Worm (Caenorhabditis elegans) whole organism, L4 larva: ENCODE results near the gene pix-1.

Experiments
- D1046.2 ChIP-seq: fragments of 200-800 bp; sonication (Bioruptor generic); IDR thresholded peaks from 2 replicates; pipeline ENCODE4 v1.3.6; 2022; ENCODE audit warnings: missing genetic modification characterization, missing compliant biosample characterization
- F10B5.3 ChIP-seq: sonication (generic microtip); optimal IDR thresholded peaks from 2 replicates; lab custom pipeline; 2016; ENCODE audit warnings: mild to moderate bottlenecking, missing genetic modification characterization, missing compliant biosample characterization
- F37D6.2 ChIP-seq: sonication (generic microtip); optimal IDR thresholded peaks from 2 replicates; lab custom pipeline; 2016; ENCODE audit warnings: mild to moderate bottlenecking, missing genetic modification characterization, missing compliant biosample characterization
- R02D3.7 ChIP-seq: fragments of 150-350 bp; sonication (generic microtip); optimal IDR thresholded peaks from 3 replicates; lab custom pipeline; 2014; ENCODE audit warnings: missing biosample characterization, missing genetic modification characterization
- T20F7.1 ChIP-seq: fragments of 200-800 bp; sonication (Bioruptor generic); optimal IDR thresholded peaks from 2 replicates; lab custom pipeline; 2018; ENCODE audit warnings: mild to moderate bottlenecking, missing genetic modification characterization, missing compliant biosample characterization
- Y105C5A.15 ChIP-seq: fragments of 200-800 bp; sonication (Bioruptor generic); IDR thresholded peaks from 2 replicates; pipeline ENCODE4 v1.3.6; 2022; ENCODE audit warnings: missing genetic modification characterization, missing compliant biosample characterization
- Y75B8A.6 ChIP-seq: fragments of 200-800 bp; sonication (Bioruptor generic); IDR thresholded peaks from 2 replicates; pipeline ENCODE4 v1.3.6; 2022; ENCODE audit warnings: missing genetic modification reagents, missing genetic modification characterization, missing compliant biosample characterization
- ZK546.5 ChIP-seq, 2 experiments: sonication (generic microtip); optimal IDR thresholded peaks; 2 replicates each; lab custom pipeline; 2017; ENCODE audit warnings: missing biosample characterization in 2 of 2, missing genetic modification characterization in 2 of 2
- aha-1 ChIP-seq: fragments of 150-350 bp; peaks from one replicate; lab custom pipeline; 2014; ENCODE audit warnings: missing biosample characterization, missing genetic modification characterization
- ceh-20 ChIP-seq: fragments of 200-800 bp; sonication (Bioruptor generic); IDR thresholded peaks from 2 replicates; pipeline ENCODE4 v1.3.6; 2022; ENCODE audit warnings: missing genetic modification reagents, missing genetic modification characterization, missing compliant biosample characterization
- ceh-32 ChIP-seq: sonication (generic microtip); optimal IDR thresholded peaks from 2 replicates; lab custom pipeline; 2016; ENCODE audit warnings: mild to moderate bottlenecking, missing genetic modification characterization, missing compliant biosample characterization; ENCODE audit not compliant: poor library complexity
- ces-1 ChIP-seq: fragments of 150-350 bp; sonication (generic microtip); optimal IDR thresholded peaks from 4 replicates; lab custom pipeline; 2014; ENCODE audit warnings: missing biosample characterization, missing genetic modification reagents, missing genetic modification characterization
- daf-12 ChIP-seq: fragments of 150-350 bp; optimal IDR thresholded peaks from 2 replicates; lab custom pipeline; 2014; ENCODE audit warnings: missing biosample characterization, missing genetic modification reagents, missing genetic modification characterization
- daf-16 ChIP-seq, 3 experiments: sonication (generic microtip); optimal IDR thresholded peaks; 2 replicates each; lab custom pipeline; 2016 to 2017; ENCODE audit warnings: missing genetic modification characterization in 3 of 3, missing genetic modification reagents in 3 of 3, mild to moderate bottlenecking in 2 of 3, missing compliant biosample characterization in 2 of 3, missing biosample characterization in 1 of 3, moderate library complexity in 1 of 3
- daf-19 ChIP-seq: fragments of 200-800 bp; sonication (Bioruptor generic); conservative IDR thresholded peaks from 2 replicates; pipeline ENCODE4 v1.3.6; 2022; ENCODE audit warnings: missing genetic modification characterization, missing compliant biosample characterization
- fkh-10 ChIP-seq: fragments of 150-350 bp; optimal IDR thresholded peaks from 2 replicates; lab custom pipeline; 2014; ENCODE audit warnings: missing biosample characterization, missing genetic modification reagents, missing genetic modification characterization
- gei-8 ChIP-seq: fragments of 200-800 bp; sonication (Bioruptor generic); optimal IDR thresholded peaks from 2 replicates; lab custom pipeline; 2018; ENCODE audit warnings: mild to moderate bottlenecking, missing genetic modification characterization, missing compliant biosample characterization
- hif-1 ChIP-seq, 2 experiments: sonication (generic microtip); optimal IDR thresholded peaks; 2 replicates each; lab custom pipeline; 2016 to 2017; ENCODE audit warnings: missing compliant biosample characterization in 2 of 2, missing genetic modification characterization in 2 of 2, missing genetic modification reagents in 2 of 2, missing genotype in 2 of 2, mild to moderate bottlenecking in 1 of 2
- hlh-30 ChIP-seq: sonication (generic microtip); optimal IDR thresholded peaks from 2 replicates; lab custom pipeline; 2017; ENCODE audit warnings: antibody characterized with exemption, mild to moderate bottlenecking, missing genetic modification characterization, missing compliant biosample characterization; ENCODE audit not compliant: insufficient read depth
- hmg-1.1 ChIP-seq: fragments of 200-800 bp; sonication (Bioruptor generic); IDR thresholded peaks from 2 replicates; pipeline ENCODE4 v1.3.6; 2022; ENCODE audit warnings: missing genetic modification reagents, missing genetic modification characterization, missing compliant biosample characterization
- lin-1 ChIP-seq: fragments of 200-800 bp; sonication (Bioruptor generic); IDR thresholded peaks from 2 replicates; pipeline ENCODE4 v1.3.6; 2022; ENCODE audit warnings: missing genetic modification reagents, missing genetic modification characterization, missing compliant biosample characterization
- lin-38 ChIP-seq: fragments of 200-800 bp; sonication (Bioruptor generic); IDR thresholded peaks from 2 replicates; pipeline ENCODE4 v1.3.6; 2022; ENCODE audit warnings: missing genetic modification reagents, missing genetic modification characterization, missing compliant biosample characterization
- madf-5 ChIP-seq, 2 experiments: fragments of 200-800 bp; sonication (Bioruptor generic); IDR thresholded peaks; 2 replicates each; pipeline ENCODE4 v1.3.6; 2022; ENCODE audit warnings: missing compliant biosample characterization in 2 of 2, missing genetic modification characterization in 2 of 2
- mdl-1 ChIP-seq, 2 experiments: fragments of 150-350 bp in 1 of 2; sonication (generic microtip) in 1 of 2; optimal IDR thresholded peaks; 2 replicates each; lab custom pipeline; 2014 to 2017; ENCODE audit warnings: missing biosample characterization in 2 of 2, missing genetic modification characterization in 2 of 2
- mdt-29 ChIP-seq: fragments of 200-800 bp; sonication (Bioruptor generic); IDR thresholded peaks from 2 replicates; pipeline ENCODE4 v1.3.6; 2022; ENCODE audit warnings: missing genetic modification reagents, missing genetic modification characterization, missing compliant biosample characterization
- mep-1 ChIP-seq: fragments of 150-350 bp; sonication (generic microtip); optimal IDR thresholded peaks from 3 replicates; lab custom pipeline; 2014; ENCODE audit warnings: missing biosample characterization, missing genetic modification characterization
- mxl-3 ChIP-seq: fragments of 200-800 bp; sonication (Bioruptor generic); optimal IDR thresholded peaks from 2 replicates; lab custom pipeline; 2018; ENCODE audit warnings: mild to moderate bottlenecking, missing genetic modification characterization, missing compliant biosample characterization
- nhr-10 ChIP-seq: fragments of 150-350 bp; optimal IDR thresholded peaks from 2 replicates; lab custom pipeline; 2014; ENCODE audit warnings: missing biosample characterization, missing genetic modification characterization
- nhr-11 ChIP-seq: fragments of 150-350 bp; optimal IDR thresholded peaks from 2 replicates; lab custom pipeline; 2014; ENCODE audit warnings: missing biosample characterization, missing genetic modification characterization
- nhr-111 ChIP-seq: fragments of 200-800 bp; sonication (Bioruptor generic); optimal IDR thresholded peaks from 2 replicates; lab custom pipeline; 2018; ENCODE audit warnings: mild to moderate bottlenecking, missing genetic modification characterization, missing compliant biosample characterization
- nhr-237 ChIP-seq: sonication (generic microtip); optimal IDR thresholded peaks from 2 replicates; lab custom pipeline; 2017; ENCODE audit warnings: missing biosample characterization, missing genetic modification characterization
- nhr-25 ChIP-seq: sonication (generic microtip); optimal IDR thresholded peaks from 2 replicates; lab custom pipeline; 2017; ENCODE audit warnings: missing genetic modification characterization, mild to moderate bottlenecking, missing compliant biosample characterization, antibody characterized with exemption, moderate library complexity, borderline replicate concordance; ENCODE audit not compliant: insufficient read depth
- nhr-28 ChIP-seq: fragments of 150-350 bp; optimal IDR thresholded peaks from 2 replicates; lab custom pipeline; 2014; ENCODE audit warnings: missing biosample characterization, missing genetic modification characterization
- nhr-76 ChIP-seq: fragments of 150-350 bp; optimal IDR thresholded peaks from 2 replicates; lab custom pipeline; 2014; ENCODE audit warnings: missing biosample characterization, missing genetic modification characterization
- nhr-77 ChIP-seq: fragments of 150-350 bp; optimal IDR thresholded peaks from 2 replicates; lab custom pipeline; 2014; ENCODE audit warnings: missing biosample characterization, missing genetic modification characterization
- pha-4 ChIP-seq, 2 experiments: fragments of 150-350 bp in 1 of 2; fragments of 200-800 bp in 1 of 2; sonication (Bioruptor generic) in 1 of 2; IDR thresholded peaks in 1 of 2; optimal IDR thresholded peaks in 1 of 2; 2 replicates each; pipeline versions ENCODE4 v1.3.6 to Lab custom; 2014 to 2022; ENCODE audit warnings: missing genetic modification characterization in 2 of 2, missing genetic modification reagents in 2 of 2, missing biosample characterization in 1 of 2, missing compliant biosample characterization in 1 of 2
- php-3 ChIP-seq: fragments of 200-800 bp; sonication (Bioruptor generic); IDR thresholded peaks from 2 replicates; pipeline ENCODE4 v1.3.6; 2022; ENCODE audit warnings: missing genetic modification reagents, missing genetic modification characterization, missing compliant biosample characterization
- pqm-1 ChIP-seq: sonication (generic microtip); optimal IDR thresholded peaks from 2 replicates; lab custom pipeline; 2017; ENCODE audit warnings: missing biosample characterization, missing genetic modification characterization
- set-16 ChIP-seq: fragments of 200-800 bp; sonication (Bioruptor generic); IDR thresholded peaks from 2 replicates; pipeline ENCODE4 v1.3.6; 2022; ENCODE audit warnings: missing genetic modification reagents, missing genetic modification characterization, missing compliant biosample characterization
- skn-1 ChIP-seq: fragments of 150-350 bp; optimal IDR thresholded peaks from 2 replicates; lab custom pipeline; 2014; ENCODE audit warnings: missing biosample characterization, missing genetic modification characterization
- spr-1 ChIP-seq: sonication (generic microtip); optimal IDR thresholded peaks from 2 replicates; lab custom pipeline; 2016; ENCODE audit warnings: mild to moderate bottlenecking, missing genetic modification characterization, missing compliant biosample characterization
- spr-3 ChIP-seq: fragments of 200-800 bp; sonication (Bioruptor generic); optimal IDR thresholded peaks from 2 replicates; lab custom pipeline; 2018; ENCODE audit warnings: mild to moderate bottlenecking, missing genetic modification characterization, missing compliant biosample characterization
- tag-97 ChIP-seq: fragments of 200-800 bp; sonication (Bioruptor generic); IDR thresholded peaks from 2 replicates; pipeline ENCODE4 v1.3.6; 2022; ENCODE audit warnings: missing genetic modification characterization, missing compliant biosample characterization
- tra-1 ChIP-seq: fragments of 200-800 bp; sonication (Bioruptor generic); IDR thresholded peaks from 2 replicates; pipeline ENCODE4 v1.3.6; 2022; ENCODE audit warnings: missing genetic modification reagents, missing genetic modification characterization, missing compliant biosample characterization
- unc-130 ChIP-seq: sonication (generic microtip); optimal IDR thresholded peaks from 2 replicates; lab custom pipeline; 2016; ENCODE audit warnings: missing genetic modification reagents, missing genetic modification characterization, missing compliant biosample characterization
- unc-39 ChIP-seq: sonication (generic microtip); optimal IDR thresholded peaks from 2 replicates; lab custom pipeline; 2017; ENCODE audit warnings: missing biosample characterization, missing genetic modification characterization
- unc-62 ChIP-seq, 3 experiments: fragments of 150-350 bp in 1 of 3; sonication (generic microtip); optimal IDR thresholded peaks in 2 of 3; peaks in 1 of 3; 1 replicate in 1 of 3; 2 replicates in 2 of 3; lab custom pipeline; 2014 to 2017; ENCODE audit warnings: missing biosample characterization in 3 of 3, missing genetic modification characterization in 3 of 3, missing genetic modification reagents in 3 of 3, missing genotype in 1 of 3
- zag-1 ChIP-seq: fragments of 150-350 bp; optimal IDR thresholded peaks from 2 replicates; lab custom pipeline; 2014; ENCODE audit warnings: missing biosample characterization, missing genetic modification characterization
- zip-11 ChIP-seq: fragments of 200-800 bp; sonication (Bioruptor generic); IDR thresholded peaks from 2 replicates; pipeline ENCODE4 v1.3.6; 2022; ENCODE audit warnings: missing genetic modification characterization, missing compliant biosample characterization
- ztf-11 ChIP-seq: fragments of 150-350 bp; optimal IDR thresholded peaks from 2 replicates; lab custom pipeline; 2014; ENCODE audit warnings: missing biosample characterization, missing genetic modification characterization
- ztf-7 ChIP-seq: fragments of 150-350 bp; optimal IDR thresholded peaks from 2 replicates; lab custom pipeline; 2014; ENCODE audit warnings: missing biosample characterization, missing genetic modification characterization

The pix-1 gene

ce11 chrX:13782074-13782462, 55.0 kb downstream of the pix-1 start (continued):
- no peak for TF ChIP-seq spr-3
- TF ChIP-seq mdt-29 (GFP tag; lab: Robert Waterston, UW), result no peak
- no peak for TF ChIP-seq daf-19 (GFP tag; lab: Robert Waterston, UW)
- 0 out of 4 replicates have a peak, but pooled peaks of 1 of the 2 experiments have one; percentile 60 for TF ChIP-seq madf-5 (GFP tag; IDR thresholded peaks at IDR 0.05; lab: Robert Waterston, UW)
- TF ChIP-seq F37D6.2 (tag; lab: Kevin White, UChicago), result no peak
- TF ChIP-seq ces-1 (GFP tag; lab: Kevin White, UChicago), result no peak
- no peak for TF ChIP-seq ceh-32 (tag; lab: Kevin White, UChicago)
- TF ChIP-seq mep-1, result no peak
- no peak for TF ChIP-seq gei-8 (GFP tag; lab: Kevin White, UChicago)
- TF ChIP-seq tra-1 (GFP tag; lab: Robert Waterston, UW), result peak; percentile 71
- no peak for TF ChIP-seq F10B5.3 (tag; lab: Kevin White, UChicago)
- no peak for TF ChIP-seq nhr-10 (tag; lab: Kevin White, UChicago)
- no peak for TF ChIP-seq Y75B8A.6 (GFP tag; lab: Robert Waterston, UW)
- no peak for TF ChIP-seq mdl-1 (tag; optimal IDR thresholded peaks at IDR 0.05; lab: Kevin White, UChicago)
- TF ChIP-seq ztf-11 (tag; lab: Kevin White, UChicago), result no peak
- no peak for TF ChIP-seq zip-11
- no peak for TF ChIP-seq aha-1 (tag; lab: Kevin White, UChicago)
- TF ChIP-seq ztf-7, result no peak
- TF ChIP-seq Y105C5A.15, result no peak
- TF ChIP-seq T20F7.1, result no peak
- TF ChIP-seq lin-38 (GFP tag; lab: Robert Waterston, UW), result no peak
- TF ChIP-seq mxl-3 (GFP tag; lab: Kevin White, UChicago), result no peak
- TF ChIP-seq ceh-20 (GFP tag; lab: Robert Waterston, UW), result no peak
- no peak for TF ChIP-seq nhr-11 (tag; lab: Kevin White, UChicago)
- TF ChIP-seq fkh-10 (GFP tag; lab: Kevin White, UChicago), result no peak
- TF ChIP-seq unc-62 (GFP tag; optimal IDR thresholded peaks at IDR 0.05 in 1 of 2; lab: Kevin White, UChicago), result no peak
- no peak for TF ChIP-seq unc-62 (tag; optimal IDR thresholded peaks at IDR 0.05; lab: Kevin White, UChicago)
- no peak for TF ChIP-seq nhr-28 (tag; lab: Kevin White, UChicago)
- TF ChIP-seq R02D3.7 (tag; lab: Kevin White, UChicago), result no peak
- TF ChIP-seq nhr-111 (GFP tag; lab: Kevin White, UChicago), result no peak
- TF ChIP-seq daf-12 (tag; lab: Kevin White, UChicago), result no peak
- no peak for TF ChIP-seq skn-1
- TF ChIP-seq pqm-1 (tag; lab: Kevin White, UChicago), result no peak
- no peak for TF ChIP-seq ZK546.5 (tag; optimal IDR thresholded peaks at IDR 0.05; lab: Kevin White, UChicago)
- TF ChIP-seq unc-130, result no peak
- TF ChIP-seq lin-1 (GFP tag; lab: Robert Waterston, UW), result 0 out of 2 replicates have a peak, but pooled peaks have one; percentile 14
- no peak for TF ChIP-seq set-16
- no peak for TF ChIP-seq spr-1 (tag; lab: Kevin White, UChicago)
- no peak for TF ChIP-seq D1046.2 (GFP tag; lab: Robert Waterston, UW)
- TF ChIP-seq daf-16 (GFP tag; optimal IDR thresholded peaks at IDR 0.05; lab: Kevin White, UChicago), result no peak
- TF ChIP-seq daf-16 (tag; optimal IDR thresholded peaks at IDR 0.05; lab: Kevin White, UChicago), result peak; percentile 62
- TF ChIP-seq hif-1 (tag; optimal IDR thresholded peaks at IDR 0.05; lab: Kevin White, UChicago), result no peak
- no peak for TF ChIP-seq tag-97 (GFP tag; lab: Robert Waterston, UW)
- no peak for TF ChIP-seq unc-39 (tag; lab: Kevin White, UChicago)
- no peak for TF ChIP-seq pha-4 (GFP tag; IDR thresholded peaks at IDR 0.05; lab: Robert Waterston, UW)
- TF ChIP-seq pha-4 (tag; optimal IDR thresholded peaks at IDR 0.05; lab: Kevin White, UChicago), result no peak
- peak; percentile 3 for TF ChIP-seq hlh-30 (tag; lab: Kevin White, UChicago)
- 0 out of 2 replicates have a peak, but pooled peaks have one; percentile 38 for TF ChIP-seq php-3
- TF ChIP-seq nhr-77 (tag; lab: Kevin White, UChicago), result peak; percentile 13
- TF ChIP-seq hmg-1.1 (GFP tag; lab: Robert Waterston, UW), result no peak
- TF ChIP-seq nhr-25 (tag; lab: Kevin White, UChicago), result no peak
- no peak for TF ChIP-seq nhr-237 (tag; lab: Kevin White, UChicago)
- no peak for TF ChIP-seq nhr-76 (tag; lab: Kevin White, UChicago)
- TF ChIP-seq zag-1 (tag; lab: Kevin White, UChicago), result no peak
